Fruit fly (Drosophila melanogaster): ENCODE measurements around the gene rsh.

DNA sequence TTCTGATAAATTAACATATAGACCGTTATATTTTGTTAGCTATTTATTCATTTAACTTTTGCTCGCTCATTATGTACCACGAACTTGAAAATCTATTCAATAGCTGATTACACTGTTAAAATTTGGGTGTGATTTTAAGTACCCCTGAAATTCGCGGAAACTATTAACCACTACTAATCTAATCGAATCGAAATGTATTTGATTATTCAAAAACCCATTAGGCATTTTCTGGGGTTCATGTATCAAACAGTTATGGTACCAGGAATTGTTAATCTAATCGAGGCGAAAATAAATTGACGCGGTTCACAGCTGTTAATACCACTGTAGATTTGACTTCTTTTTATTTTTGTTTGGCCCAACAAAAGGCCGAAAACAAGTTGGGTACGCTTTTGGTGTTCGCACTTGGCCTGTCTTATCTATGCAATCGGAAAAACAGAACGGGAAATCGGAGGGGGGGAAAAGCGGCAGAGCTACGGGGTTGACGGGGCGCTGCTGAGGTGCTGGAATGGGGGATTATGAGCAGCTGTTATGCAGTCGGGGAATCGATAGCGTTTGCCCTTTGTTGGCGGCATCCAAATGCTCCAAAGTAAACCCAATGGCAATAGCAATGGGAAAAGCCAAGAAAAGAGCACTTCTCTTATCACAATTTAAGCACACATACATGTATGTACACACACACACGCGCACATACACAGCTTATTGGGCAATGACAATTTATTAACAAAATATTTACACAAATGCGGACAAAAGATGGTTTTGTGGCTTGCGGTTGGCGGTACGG, 99.8 kb downstream of the rsh start:
- no peak for TF ChIP-seq CG13204 (GFP tag; optimal IDR thresholded peaks at IDR 0.05)
- TF ChIP-seq rn (GFP tag; IDR thresholded peaks at IDR 0.05) = no peak
- TF ChIP-seq Snoo (tag; optimal IDR thresholded peaks at IDR 0.05) = no peak
- TF ChIP-seq CG32121 (GFP tag; IDR thresholded peaks at IDR 0.05) = no peak
- TF ChIP-seq Pif1B (GFP tag; optimal IDR thresholded peaks at IDR 0.05) = no peak
- TF ChIP-seq CG10348 (GFP tag; IDR thresholded peaks at IDR 0.05) = no peak
- no peak for TF ChIP-seq D1 (tag; optimal IDR thresholded peaks at IDR 0.05)
